Worm (Caenorhabditis elegans) whole organism, L2 larva: ENCODE data around the gene sqt-2.

Experiments used
- R02D3.7 ChIP-seq: fragments of 150-350 bp; optimal IDR thresholded peaks from 2 replicates; lab custom pipeline; 2014; ENCODE audit warnings: missing biosample characterization, missing genetic modification characterization
- fos-1 ChIP-seq: fragments of 150-350 bp; optimal IDR thresholded peaks from 2 replicates; lab custom pipeline; 2014; ENCODE audit warnings: missing biosample characterization, missing genetic modification characterization
- lsy-2 ChIP-seq, 2 experiments: fragments of 150-350 bp in 1 of 2; sonication (generic microtip) in 1 of 2; optimal IDR thresholded peaks; 2 replicates each; lab custom pipeline; 2014 to 2017; ENCODE audit warnings: missing biosample characterization in 2 of 2, missing genetic modification characterization in 2 of 2
- mbf-1 ChIP-seq: sonication (generic microtip); optimal IDR thresholded peaks from 2 replicates; lab custom pipeline; 2017; ENCODE audit warnings: missing biosample characterization, missing genetic modification characterization
- nhr-237 ChIP-seq: fragments of 150-350 bp; optimal IDR thresholded peaks from 2 replicates; lab custom pipeline; 2014; ENCODE audit warnings: missing biosample characterization, missing genetic modification characterization
- unc-39 ChIP-seq: fragments of 150-350 bp; optimal IDR thresholded peaks from 2 replicates; lab custom pipeline; 2014; ENCODE audit warnings: missing biosample characterization, missing genetic modification characterization
- zag-1 ChIP-seq: fragments of 150-350 bp; optimal IDR thresholded peaks from 2 replicates; lab custom pipeline; 2014; ENCODE audit warnings: missing biosample characterization, missing genetic modification characterization

DNA sequence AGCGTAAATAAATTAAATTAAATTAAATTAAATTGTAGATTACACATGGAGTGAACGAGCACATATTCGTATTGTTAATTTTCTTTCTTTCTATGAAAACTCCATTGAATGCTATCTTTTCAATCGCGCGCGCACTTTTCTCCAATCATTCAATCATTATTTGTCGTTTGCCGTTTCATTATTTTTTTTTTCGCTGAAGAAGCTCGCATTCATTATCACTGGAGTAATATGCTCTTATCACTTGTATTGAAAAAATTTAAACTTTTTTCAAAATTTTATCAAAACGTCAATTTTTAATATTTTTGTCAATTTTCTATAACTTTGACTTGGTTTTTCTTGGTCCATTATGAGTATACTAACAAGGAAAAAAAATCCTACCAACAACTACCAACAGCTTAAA is 42.4 kb downstream of the sqt-2 start:
- TF ChIP-seq mbf-1 (tag; lab: Kevin White, UChicago) (no peak), lsy-2 (tag; optimal IDR thresholded peaks at IDR 0.05; lab: Kevin White, UChicago) (no peak), zag-1 (tag; lab: Kevin White, UChicago) (no peak), nhr-237 (tag; lab: Kevin White, UChicago) (no peak), unc-39 (tag; lab: Kevin White, UChicago) (no peak), fos-1 (tag; lab: Kevin White, UChicago) (peak; percentile 76), R02D3.7 (tag; lab: Kevin White, UChicago) (no peak)
